Fruit fly (Drosophila melanogaster): Measurements from ENCODE around the gene CG3777.

DNA sequence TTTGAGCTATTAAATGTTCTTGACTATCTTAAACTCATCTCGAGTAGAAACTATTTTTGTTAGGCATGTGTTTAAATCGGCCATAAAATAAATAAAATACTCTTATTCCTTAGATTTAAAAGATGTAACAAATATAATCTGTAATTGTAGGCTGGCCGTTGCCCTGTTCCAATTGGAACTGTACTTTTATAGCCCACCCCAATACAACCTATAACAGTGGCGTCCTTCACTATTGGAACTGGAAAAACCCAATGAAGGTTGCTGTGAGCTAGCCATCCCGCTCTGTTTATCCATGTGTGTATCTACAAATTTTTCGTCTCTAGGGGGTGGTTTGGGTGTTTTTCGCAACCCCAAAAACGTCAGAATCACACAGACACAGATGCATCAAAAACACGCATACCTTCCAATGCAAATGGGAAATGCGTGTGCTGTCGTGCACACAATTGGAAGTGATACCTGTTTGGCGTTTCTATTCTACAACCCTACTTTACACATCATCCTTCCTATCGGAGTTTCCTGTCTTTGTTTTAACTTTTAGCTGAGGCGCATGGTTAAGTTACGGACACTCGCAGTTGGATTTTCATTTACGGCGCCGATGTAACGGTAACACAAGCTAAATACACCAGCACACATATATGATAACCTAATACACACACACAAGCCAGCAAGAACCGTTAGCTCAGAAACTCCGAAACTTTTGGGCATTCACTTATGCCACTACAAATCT is 970 bp upstream of the CG3777 start:
- TF ChIP-seq pan (optimal IDR thresholded peaks at IDR 0.05) (no peak), usp (GFP tag; optimal IDR thresholded peaks at IDR 0.05) (no peak), psq (optimal IDR thresholded peaks at IDR 0.05) (no peak), EcR (GFP tag; optimal IDR thresholded peaks at IDR 0.05) (no peak), CG8478 (optimal IDR thresholded peaks at IDR 0.05) (no peak)

Data from whole organism.